Fruit fly (Drosophila melanogaster) whole organism, pupa: Measurements from ENCODE around the gene CG14431.

Experiments
- CG10348 ChIP-seq: fragments of 200-800 bp; sonication (Bioruptor generic); IDR thresholded peaks from 2 replicates; pipeline ENCODE4 v1.3.6; 2022; ENCODE audit warnings: missing biosample characterization, missing genetic modification characterization
- CG12605 ChIP-seq: fragments of 200-800 bp; sonication (Bioruptor generic); IDR thresholded peaks from 2 replicates; pipeline ENCODE4 v1.3.6; 2022; ENCODE audit warnings: missing biosample characterization, missing genetic modification characterization
- CG13204 ChIP-seq: fragments of 200-800 bp; sonication (Bioruptor generic); optimal IDR thresholded peaks from 2 replicates; lab custom pipeline; 2018; ENCODE audit warnings: missing biosample characterization, mild to moderate bottlenecking, missing genetic modification characterization, moderate library complexity
- CG14655 ChIP-seq: fragments of 200-800 bp; sonication (Bioruptor generic); optimal IDR thresholded peaks from 3 replicates; lab custom pipeline; 2017; ENCODE audit warnings: mild to moderate bottlenecking, missing biosample characterization, missing genetic modification reagents, missing genetic modification characterization
- CG15710 ChIP-seq: fragments of 200-800 bp; sonication (Bioruptor generic); optimal IDR thresholded peaks from 2 replicates; lab custom pipeline; 2018; ENCODE audit warnings: missing biosample characterization, mild to moderate bottlenecking, missing genetic modification characterization, moderate library complexity
- CG17806 ChIP-seq: fragments of 200-800 bp; sonication (Bioruptor generic); optimal IDR thresholded peaks from 2 replicates; lab custom pipeline; 2018; ENCODE audit warnings: missing biosample characterization, mild to moderate bottlenecking, missing genetic modification characterization, moderate library complexity
- CG32121 ChIP-seq: fragments of 200-800 bp; sonication (Bioruptor generic); IDR thresholded peaks from 2 replicates; pipeline ENCODE4 v1.3.6; 2022; ENCODE audit warnings: missing biosample characterization, missing genetic modification characterization
- CG34367 ChIP-seq: fragments of 200-800 bp; sonication (Bioruptor generic); optimal IDR thresholded peaks from 2 replicates; lab custom pipeline; 2018; ENCODE audit warnings: missing biosample characterization, mild to moderate bottlenecking, missing genetic modification characterization
- CG4496 ChIP-seq: fragments of 200-800 bp; sonication (Bioruptor generic); IDR thresholded peaks from 3 replicates; pipeline ENCODE4 v1.3.6; 2022; ENCODE audit warnings: missing biosample characterization, missing genetic modification characterization
- CG8159 ChIP-seq: fragments of 200-800 bp; sonication (Bioruptor generic); optimal IDR thresholded peaks from 3 replicates; lab custom pipeline; 2018; ENCODE audit warnings: missing biosample characterization, mild to moderate bottlenecking, missing genetic modification characterization, moderate library complexity
- CG8301 ChIP-seq: fragments of 200-800 bp; sonication (Bioruptor generic); optimal IDR thresholded peaks from 2 replicates; lab custom pipeline; 2018; ENCODE audit warnings: missing biosample characterization, mild to moderate bottlenecking, missing genetic modification characterization
- CG9948 ChIP-seq: fragments of 200-800 bp; sonication (Bioruptor generic); optimal IDR thresholded peaks from 2 replicates; lab custom pipeline; 2018; ENCODE audit warnings: missing biosample characterization, mild to moderate bottlenecking, missing genetic modification characterization, moderate library complexity
- D1 ChIP-seq: fragments of 200-800 bp; sonication (Bioruptor generic); optimal IDR thresholded peaks from 2 replicates; lab custom pipeline; 2018; ENCODE audit warnings: missing biosample characterization, mild to moderate bottlenecking, missing genetic modification characterization, moderate library complexity
- EcR ChIP-seq: fragments of 200-800 bp; sonication (Bioruptor generic); optimal IDR thresholded peaks from 3 replicates; lab custom pipeline; 2019; ENCODE audit warnings: missing biosample characterization, missing genetic modification characterization, mild to moderate bottlenecking, moderate library complexity, missing genetic modification reagents
- Ets98B ChIP-seq: fragments of 200-800 bp; sonication (Bioruptor generic); IDR thresholded peaks from 2 replicates; pipeline ENCODE4 v1.3.6; 2022; ENCODE audit warnings: missing biosample characterization, missing genetic modification characterization
- Pif1A ChIP-seq: fragments of 200-800 bp; sonication (Bioruptor generic); optimal IDR thresholded peaks from 3 replicates; lab custom pipeline; 2016; ENCODE audit warnings: missing biosample characterization, missing genetic modification characterization
- Pif1B ChIP-seq: fragments of 200-800 bp; sonication (Bioruptor generic); optimal IDR thresholded peaks from 3 replicates; lab custom pipeline; 2016; ENCODE audit warnings: missing biosample characterization, missing genetic modification characterization
- Snoo ChIP-seq: fragments of 200-800 bp; sonication (Bioruptor generic); optimal IDR thresholded peaks from 3 replicates; lab custom pipeline; 2017; ENCODE audit warnings: missing biosample characterization, mild to moderate bottlenecking, missing genetic modification characterization, inconsistent platforms
- fd96Ca ChIP-seq: fragments of 200-800 bp; sonication (Bioruptor generic); IDR thresholded peaks from 3 replicates; pipeline ENCODE4 v1.3.6; 2022; ENCODE audit warnings: missing biosample characterization, missing genetic modification characterization
- gl ChIP-seq: fragments of 200-800 bp; sonication (Bioruptor generic); optimal IDR thresholded peaks from 2 replicates; lab custom pipeline; 2018; ENCODE audit warnings: missing biosample characterization, mild to moderate bottlenecking, missing genetic modification characterization
- rn ChIP-seq: fragments of 200-800 bp; sonication (Bioruptor generic); IDR thresholded peaks from 2 replicates; pipeline ENCODE4 v1.3.6; 2022; ENCODE audit warnings: missing biosample characterization, missing genetic modification characterization

CG14431 gene

dm6 chrX:6861523-6862077 lies 46.5 kb upstream of the CG14431 start:
- TF ChIP-seq Snoo (tag; lab: Kevin White, UChicago), result peak; percentile 69
- peak; percentile 76 for TF ChIP-seq EcR (GFP tag; lab: Kevin White, UChicago)
- TF ChIP-seq CG9948 (tag; lab: Kevin White, UChicago), result peak; percentile 67
- TF ChIP-seq CG8301 (tag; lab: Kevin White, UChicago), result peak; percentile 79
- TF ChIP-seq CG12605 (GFP tag; lab: Robert Waterston, UW), result peak; percentile 63; the same call in 1 of the 2 replicates
- TF ChIP-seq Pif1A (GFP tag; lab: Kevin White, UChicago), result peak; percentile 78
- TF ChIP-seq CG17806 (tag; lab: Kevin White, UChicago), result peak; percentile 70
- no peak for TF ChIP-seq D1
- TF ChIP-seq Pif1B (GFP tag; lab: Kevin White, UChicago), result peak; percentile 75
- peak; percentile 70 for TF ChIP-seq rn
- peak; percentile 47 for TF ChIP-seq CG34367 (tag; lab: Kevin White, UChicago)
- TF ChIP-seq CG32121 (GFP tag; lab: Robert Waterston, UW), result peak; percentile 85
- TF ChIP-seq CG15710 (tag; lab: Kevin White, UChicago), result peak; percentile 79
- peak; percentile 55 for TF ChIP-seq gl (tag; lab: Kevin White, UChicago)
- peak; percentile 92 for TF ChIP-seq CG4496
- TF ChIP-seq Ets98B (GFP tag; lab: Robert Waterston, UW), result peak; percentile 86
- peak; percentile 81 for TF ChIP-seq CG8159 (tag; lab: Kevin White, UChicago)
- TF ChIP-seq fd96Ca (GFP tag; lab: Robert Waterston, UW), result peak; percentile 93
- no peak for TF ChIP-seq CG10348 (GFP tag; lab: Robert Waterston, UW)
- TF ChIP-seq CG13204 (GFP tag; lab: Kevin White, UChicago), result peak; percentile 94
- peak; percentile 87 for TF ChIP-seq CG14655 (GFP tag; lab: Kevin White, UChicago)

dm6 chrX:6862521-6863288 lies 45.4 kb upstream of the CG14431 start:
- TF ChIP-seq CG32121 (GFP tag; lab: Robert Waterston, UW), result no peak
- TF ChIP-seq CG8301 (tag; lab: Kevin White, UChicago), result no peak
- peak; percentile 68; the same call in 2 of the 3 replicates for TF ChIP-seq fd96Ca (GFP tag; lab: Robert Waterston, UW)
- no peak for TF ChIP-seq CG15710 (tag; lab: Kevin White, UChicago)
- TF ChIP-seq EcR (GFP tag; lab: Kevin White, UChicago), result peak; percentile 50

- TF ChIP-seq CG4496 (peak; percentile 92), CG8301 (tag; lab: Kevin White, UChicago) (peak; percentile 98), Pif1B (GFP tag; lab: Kevin White, UChicago) (peak; percentile 90), CG15710 (tag; lab: Kevin White, UChicago) (peak; percentile 96), CG8159 (tag; lab: Kevin White, UChicago) (peak; percentile 97), Pif1A (GFP tag; lab: Kevin White, UChicago) (peak; percentile 93), EcR (GFP tag; lab: Kevin White, UChicago) (no peak), rn (peak; percentile 89), Ets98B (GFP tag; lab: Robert Waterston, UW) (peak; percentile 79), CG12605 (GFP tag; lab: Robert Waterston, UW) (peak; percentile 77; the same call in 1 of the 2 replicates), fd96Ca (GFP tag; lab: Robert Waterston, UW) (no peak), CG9948 (tag; lab: Kevin White, UChicago) (peak; percentile 99), CG34367 (tag; lab: Kevin White, UChicago) (peak; percentile 95), CG10348 (GFP tag; lab: Robert Waterston, UW) (peak; percentile 86), D1 (peak; percentile 91), CG13204 (GFP tag; lab: Kevin White, UChicago) (peak; percentile 83), CG17806 (tag; lab: Kevin White, UChicago) (peak; percentile 96), gl (tag; lab: Kevin White, UChicago) (peak; percentile 85), Snoo (tag; lab: Kevin White, UChicago) (peak; percentile 89), CG32121 (GFP tag; lab: Robert Waterston, UW) (peak; percentile 91), CG14655 (GFP tag; lab: Kevin White, UChicago) (peak; percentile 99)
Measured at dm6 chrX:6863289-6863938, 44.7 kb upstream of the CG14431 start, which contains the start of gene CG43736. CG43736 (plus strand) TSS chrX:6863888.

- TF ChIP-seq CG4496 (no peak), CG13204 (GFP tag; lab: Kevin White, UChicago) (no peak)
Measured at dm6 chrX:6865039-6865438, 43.0 kb upstream of the CG14431 start.

dm6 chrX:6866040-6866439 lies 42.0 kb upstream of the CG14431 start:
- TF ChIP-seq Snoo (tag; lab: Kevin White, UChicago) (no peak), CG8159 (tag; lab: Kevin White, UChicago) (no peak), EcR (GFP tag; lab: Kevin White, UChicago) (no peak), fd96Ca (GFP tag; lab: Robert Waterston, UW) (peak; percentile 8; the same call in 1 of the 3 replicates), Pif1B (GFP tag; lab: Kevin White, UChicago) (no peak), CG4496 (peak; percentile 48; the same call in 2 of the 3 replicates), CG13204 (GFP tag; lab: Kevin White, UChicago) (peak; percentile 82), CG14655 (GFP tag; lab: Kevin White, UChicago) (no peak), CG32121 (GFP tag; lab: Robert Waterston, UW) (no peak), CG34367 (tag; lab: Kevin White, UChicago) (no peak), CG9948 (tag; lab: Kevin White, UChicago) (no peak)
